Fruit fly (Drosophila melanogaster) whole organism, embryonic: Measurements from ENCODE around the gene CG1299.

Experiments used
- ATbp ChIP-seq: fragments of 200-800 bp; sonication (Bioruptor generic); optimal IDR thresholded peaks from 2 replicates; lab custom pipeline; 2017; ENCODE audit warnings: missing biosample characterization, mild to moderate bottlenecking, missing genetic modification characterization, missing genetic modification reagents
- Atf3 ChIP-seq: fragments of 200-800 bp; sonication (Bioruptor generic); optimal IDR thresholded peaks from 3 replicates; lab custom pipeline; 2016; ENCODE audit warnings: missing biosample characterization, missing genetic modification characterization
- CG10209 ChIP-seq: fragments of 200-800 bp; sonication (Bioruptor generic); optimal IDR thresholded peaks from 3 replicates; lab custom pipeline; 2017; ENCODE audit warnings: missing biosample characterization, mild to moderate bottlenecking, missing genetic modification characterization, missing genetic modification reagents
- CG10267 ChIP-seq: fragments of 200-800 bp; sonication (Bioruptor generic); optimal IDR thresholded peaks from 2 replicates; lab custom pipeline; 2018; ENCODE audit warnings: missing biosample characterization, mild to moderate bottlenecking, missing genetic modification characterization, moderate library complexity
- CG12155 ChIP-seq: fragments of 200-800 bp; sonication (Bioruptor generic); optimal IDR thresholded peaks from 3 replicates; lab custom pipeline; 2016; ENCODE audit warnings: missing biosample characterization, missing genetic modification characterization
- CG13624 ChIP-seq: fragments of 200-800 bp; sonication (Bioruptor generic); optimal IDR thresholded peaks from 2 replicates; lab custom pipeline; 2016; ENCODE audit warnings: missing biosample characterization, missing genetic modification characterization
- CG15479 ChIP-seq: fragments of 200-800 bp; sonication (Bioruptor generic); optimal IDR thresholded peaks from 3 replicates; lab custom pipeline; 2019; ENCODE audit warnings: missing biosample characterization, mild to moderate bottlenecking, missing genetic modification characterization, moderate library complexity
- CG1603 ChIP-seq: fragments of 200-800 bp; sonication (Bioruptor generic); optimal IDR thresholded peaks from 2 replicates; lab custom pipeline; 2019; ENCODE audit warnings: missing biosample characterization, mild to moderate bottlenecking, missing genetic modification characterization, moderate library complexity
- CG1647 ChIP-seq: fragments of 200-800 bp; sonication (Bioruptor generic); optimal IDR thresholded peaks from 3 replicates; lab custom pipeline; 2016; ENCODE audit warnings: missing biosample characterization, missing genetic modification characterization
- CG17802 ChIP-seq: fragments of 200-800 bp; sonication (Bioruptor generic); optimal IDR thresholded peaks from 2 replicates; lab custom pipeline; 2018; ENCODE audit warnings: missing biosample characterization, mild to moderate bottlenecking, missing genetic modification characterization, moderate library complexity
- CG18476 ChIP-seq: fragments of 200-800 bp; sonication (Bioruptor generic); optimal IDR thresholded peaks from 2 replicates; lab custom pipeline; 2016; ENCODE audit warnings: missing biosample characterization, mild to moderate bottlenecking, missing genetic modification characterization
- CG30403 ChIP-seq: fragments of 200-800 bp; sonication (Bioruptor generic); optimal IDR thresholded peaks from 3 replicates; lab custom pipeline; 2016; ENCODE audit warnings: missing biosample characterization, missing genetic modification characterization
- CG33213 ChIP-seq: fragments of 200-800 bp; sonication (Bioruptor generic); optimal IDR thresholded peaks from 3 replicates; lab custom pipeline; 2016; ENCODE audit warnings: missing biosample characterization, missing genetic modification characterization
- CG34376 ChIP-seq: fragments of 200-800 bp; sonication (Bioruptor generic); optimal IDR thresholded peaks from 2 replicates; lab custom pipeline; 2018; ENCODE audit warnings: missing biosample characterization, mild to moderate bottlenecking, missing genetic modification characterization
- CG3726 ChIP-seq: fragments of 200-800 bp; sonication (Bioruptor generic); IDR thresholded peaks from 3 replicates; pipeline ENCODE4, ENCODE4 v1.3.6; 2022; ENCODE audit warnings: missing biosample characterization, missing genetic modification characterization
- CG3838 ChIP-seq: fragments of 200-800 bp; sonication (Bioruptor generic); optimal IDR thresholded peaks from 3 replicates; lab custom pipeline; 2016; ENCODE audit warnings: missing biosample characterization, missing genetic modification characterization
- CG43689 ChIP-seq: fragments of 200-800 bp; sonication (Bioruptor generic); IDR thresholded peaks from 2 replicates; pipeline ENCODE4 v1.3.6; 2022; ENCODE audit warnings: missing biosample characterization, missing genetic modification characterization
- CG6175 ChIP-seq: fragments of 200-800 bp; sonication (Bioruptor generic); IDR thresholded peaks from 3 replicates; pipeline ENCODE4 v1.3.6; 2022; ENCODE audit warnings: missing biosample characterization, missing genetic modification characterization
- CG6272 ChIP-seq: fragments of 200-800 bp; sonication (Bioruptor generic); IDR thresholded peaks from 2 replicates; pipeline ENCODE4 v1.3.6; 2022; ENCODE audit warnings: missing biosample characterization, missing genetic modification characterization
- CG6689 ChIP-seq: fragments of 200-800 bp; sonication (Bioruptor generic); IDR thresholded peaks from 2 replicates; pipeline ENCODE4 v1.3.6; 2022; ENCODE audit warnings: missing biosample characterization, missing genetic modification characterization
- CG7963 ChIP-seq: fragments of 200-800 bp; sonication (Bioruptor generic); IDR thresholded peaks from 3 replicates; pipeline ENCODE4 v1.3.6; 2022; ENCODE audit warnings: missing biosample characterization, missing genetic modification characterization; ENCODE audit not compliant: partially characterized antibody
- CG8478 ChIP-seq: fragments of >200 bp; optimal IDR thresholded peaks from 2 replicates; lab custom pipeline; 2018
- CG8924 ChIP-seq: fragments of 200-800 bp; optimal IDR thresholded peaks from 3 replicates; lab custom pipeline; 2019; ENCODE audit warnings: missing biosample characterization, mild to moderate bottlenecking, missing genetic modification characterization, moderate library complexity
- CHES-1-like ChIP-seq: fragments of 200-800 bp; sonication (Bioruptor generic); optimal IDR thresholded peaks from 2 replicates; lab custom pipeline; 2016; ENCODE audit warnings: missing biosample characterization, missing genetic modification characterization
- Doc2 ChIP-seq: fragments of 200-800 bp; sonication (Bioruptor generic); IDR thresholded peaks from 2 replicates; pipeline ENCODE4 v1.3.6; 2022; ENCODE audit warnings: missing biosample characterization, missing genetic modification characterization
- HmgZ ChIP-seq: fragments of 200-800 bp; sonication (Bioruptor generic); optimal IDR thresholded peaks from 2 replicates; lab custom pipeline; 2018; ENCODE audit warnings: missing biosample characterization, mild to moderate bottlenecking, missing genetic modification characterization
- Hr39 ChIP-seq: fragments of >200 bp; optimal IDR thresholded peaks from 2 replicates; lab custom pipeline; 2017
- NC2α ChIP-seq: fragments of 200-800 bp; sonication (Bioruptor generic); optimal IDR thresholded peaks from 2 replicates; lab custom pipeline; 2016; ENCODE audit warnings: missing biosample characterization, missing genetic modification characterization
- NC2β ChIP-seq: fragments of 200-800 bp; sonication (Bioruptor generic); optimal IDR thresholded peaks from 2 replicates; lab custom pipeline; 2016; ENCODE audit warnings: missing biosample characterization, missing genetic modification characterization
- Nf-YA ChIP-seq: fragments of 200-800 bp; sonication (Bioruptor generic); IDR thresholded peaks from 2 replicates; pipeline ENCODE4 v1.3.6; 2022; ENCODE audit warnings: missing biosample characterization, missing genetic modification characterization
- Sox100B ChIP-seq: fragments of 200-800 bp; sonication (Bioruptor generic); optimal IDR thresholded peaks from 3 replicates; lab custom pipeline; 2018; ENCODE audit warnings: missing biosample characterization, mild to moderate bottlenecking, missing genetic modification characterization
- Xbp1 ChIP-seq: fragments of 200-800 bp; sonication (Bioruptor generic); optimal IDR thresholded peaks from 3 replicates; lab custom pipeline; 2016; ENCODE audit warnings: missing biosample characterization, mild to moderate bottlenecking, missing genetic modification characterization
- YL-1 ChIP-seq: fragments of 200-800 bp; sonication (Bioruptor generic); optimal IDR thresholded peaks from 3 replicates; lab custom pipeline; 2017; ENCODE audit warnings: missing biosample characterization, mild to moderate bottlenecking, missing genetic modification characterization
- bcd ChIP-seq: fragments of 200-800 bp; sonication (Bioruptor generic); optimal IDR thresholded peaks from 2 replicates; lab custom pipeline; 2017; ENCODE audit warnings: missing biosample characterization, mild to moderate bottlenecking, missing genetic modification characterization
- cato ChIP-seq: fragments of 200-800 bp; sonication (Bioruptor generic); optimal IDR thresholded peaks from 2 replicates; lab custom pipeline; 2016; ENCODE audit warnings: missing biosample characterization, missing genetic modification characterization, borderline replicate concordance
- chinmo ChIP-seq: fragments of 200-800 bp; sonication (Bioruptor generic); IDR thresholded peaks from 4 replicates; pipeline ENCODE4 v1.3.6; 2022; ENCODE audit warnings: missing biosample characterization, missing genetic modification characterization; ENCODE audit not compliant: partially characterized antibody
- danr ChIP-seq: fragments of 200-800 bp; sonication (Bioruptor generic); IDR thresholded peaks from 2 replicates; pipeline ENCODE4 v1.3.6; 2022; ENCODE audit warnings: missing biosample characterization, missing genetic modification characterization
- en ChIP-seq: fragments of 200-800 bp; sonication (Bioruptor generic); optimal IDR thresholded peaks from 2 replicates; lab custom pipeline; 2016; ENCODE audit warnings: missing biosample characterization, missing genetic modification characterization
- ftz-f1 ChIP-seq: fragments of 200-800 bp; sonication (Bioruptor generic); optimal IDR thresholded peaks from 2 replicates; lab custom pipeline; 2016; ENCODE audit warnings: missing biosample characterization, missing genetic modification characterization
- gem ChIP-seq: fragments of 200-800 bp; sonication (Bioruptor generic); optimal IDR thresholded peaks from 2 replicates; lab custom pipeline; 2019; ENCODE audit warnings: missing biosample characterization, mild to moderate bottlenecking, missing genetic modification characterization, moderate library complexity
- grau ChIP-seq: fragments of 200-800 bp; optimal IDR thresholded peaks from 3 replicates; lab custom pipeline; 2019; ENCODE audit warnings: missing biosample characterization, mild to moderate bottlenecking, missing genetic modification characterization, moderate library complexity
- gro ChIP-seq: fragments of 200-800 bp; sonication (Bioruptor generic); optimal IDR thresholded peaks from 2 replicates; lab custom pipeline; 2016; ENCODE audit warnings: missing biosample characterization, missing genetic modification characterization
- kay ChIP-seq: fragments of 200-800 bp; sonication (Bioruptor generic); optimal IDR thresholded peaks from 2 replicates; lab custom pipeline; 2016; ENCODE audit warnings: missing biosample characterization, missing genetic modification characterization
- row ChIP-seq: fragments of 200-800 bp; sonication (Bioruptor generic); IDR thresholded peaks from 3 replicates; pipeline ENCODE4 v1.3.6; 2022; ENCODE audit warnings: missing biosample characterization, missing genetic modification characterization
- seq ChIP-seq: fragments of 200-800 bp; sonication (Bioruptor generic); IDR thresholded peaks from 2 replicates; pipeline ENCODE4 v1.3.6; 2022; ENCODE audit warnings: missing biosample characterization, missing genetic modification characterization
- sim ChIP-seq: fragments of 200-800 bp; sonication (Bioruptor generic); IDR thresholded peaks from 2 replicates; pipeline ENCODE4 v1.3.6; 2022; ENCODE audit warnings: missing biosample characterization, missing genetic modification characterization
- sob ChIP-seq: fragments of 200-800 bp; sonication (Bioruptor generic); IDR thresholded peaks from 2 replicates; pipeline ENCODE4 v1.3.6; 2022; ENCODE audit warnings: missing biosample characterization, missing genetic modification characterization
- ssp ChIP-seq: fragments of 200-800 bp; sonication (Bioruptor generic); IDR thresholded peaks from 2 replicates; pipeline ENCODE4 v1.3.6; 2022; ENCODE audit warnings: missing biosample characterization, missing genetic modification characterization
- tio ChIP-seq: fragments of 200-800 bp; sonication (Bioruptor generic); optimal IDR thresholded peaks from 2 replicates; lab custom pipeline; 2017; ENCODE audit warnings: missing biosample characterization, missing genetic modification characterization, inconsistent platforms
- tll ChIP-seq, 2 experiments: fragments of 200-800 bp in 1 of 2; fragments of >200 bp in 1 of 2; sonication (Bioruptor generic) in 1 of 2; optimal IDR thresholded peaks; 2 replicates each; lab custom pipeline; 2017 to 2019; ENCODE audit warnings: missing biosample characterization in 2 of 2, missing genetic modification characterization in 2 of 2, mild to moderate bottlenecking in 1 of 2, moderate library complexity in 1 of 2
- ttk ChIP-seq: fragments of 200-800 bp; sonication (Bioruptor generic); IDR thresholded peaks from 2 replicates; pipeline ENCODE4 v2.1.2; 2022; ENCODE audit warnings: missing biosample characterization, missing genetic modification characterization
- yki ChIP-seq: fragments of >200 bp; optimal IDR thresholded peaks from 3 replicates; lab custom pipeline; 2018

The CG1299 gene

DNA sequence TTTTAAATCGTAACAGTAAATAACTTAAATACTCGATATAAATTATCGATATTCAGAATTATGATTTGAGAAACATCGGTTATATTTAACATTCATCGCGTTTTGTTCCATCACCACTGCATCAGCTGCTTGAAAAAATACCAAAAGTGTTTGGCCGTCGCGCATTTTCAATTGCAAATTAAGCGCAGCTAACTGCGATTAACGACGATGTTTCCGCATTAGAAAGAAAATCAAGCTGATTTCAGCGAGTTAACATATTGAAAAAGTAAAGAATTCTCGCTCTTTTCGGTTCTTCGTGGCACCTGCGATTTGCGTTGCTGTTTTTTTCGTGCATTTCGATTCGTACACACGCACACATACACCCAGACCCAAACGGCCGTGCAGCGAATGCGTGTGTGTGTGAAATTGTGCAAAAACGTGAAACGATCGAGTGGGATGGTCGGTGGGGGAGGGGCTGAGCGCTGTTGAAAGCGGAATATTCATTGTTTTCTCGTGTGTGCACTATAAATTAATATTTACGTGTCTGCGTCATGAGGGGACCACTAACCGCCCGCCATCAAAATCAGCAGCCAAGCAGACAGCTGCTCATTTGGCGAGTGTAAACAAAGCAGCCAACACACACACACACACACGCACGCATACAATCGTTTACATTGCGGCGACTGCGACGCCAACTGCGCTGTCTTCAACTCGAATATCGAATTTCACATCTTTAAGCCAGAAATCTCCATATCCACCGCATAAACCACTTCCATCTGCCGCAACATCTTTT lies 40.2 kb upstream of the CG1299 start, which contains the start of gene Ack (continued):
- TF ChIP-seq gro (no peak), ATbp (no peak), ttk (GFP tag; lab: Robert Waterston, UW) (no peak), CG8924 (tag; lab: Kevin White, UChicago) (peak; percentile 49), CG13624 (GFP tag; lab: Kevin White, UChicago) (no peak), CG10209 (no peak), NC2β (GFP tag; lab: Kevin White, UChicago) (no peak), NC2α (GFP tag; lab: Kevin White, UChicago) (no peak), Hr39 (lab: Kevin White, UChicago) (no peak), tll (GFP tag; optimal IDR thresholded peaks at IDR 0.05; lab: Kevin White, UChicago) (no peak), row (GFP tag; lab: Robert Waterston, UW) (no peak), CG8478 (peak; percentile 26), CHES-1-like (GFP tag; lab: Kevin White, UChicago) (peak; percentile 44), CG15479 (GFP tag; lab: Kevin White, UChicago) (peak; percentile 91), CG7963 (peak; percentile 58), CG3838 (GFP tag; lab: Kevin White, UChicago) (no peak), ssp (GFP tag; lab: Robert Waterston, UW) (no peak), Nf-YA (GFP tag; lab: Robert Waterston, UW) (no peak), CG43689 (no peak), sim (GFP tag; lab: Robert Waterston, UW) (no peak), CG3726 (GFP tag; lab: Robert Waterston, UW) (no peak), Xbp1 (GFP tag; lab: Kevin White, UChicago) (no peak), seq (no peak), Sox100B (GFP tag; lab: Kevin White, UChicago) (no peak), gem (no peak), en (GFP tag; lab: Kevin White, UChicago) (no peak), sob (GFP tag; lab: Robert Waterston, UW) (no peak), CG6272 (GFP tag; lab: Robert Waterston, UW) (no peak), bcd (GFP tag; lab: Kevin White, UChicago) (no peak), CG6175 (GFP tag; lab: Robert Waterston, UW) (no peak), CG6689 (GFP tag; lab: Robert Waterston, UW) (no peak), CG1647 (no peak), Doc2 (no peak), Atf3 (GFP tag; lab: Kevin White, UChicago) (no peak), CG10267 (tag; lab: Kevin White, UChicago) (peak; percentile 35), CG34376 (GFP tag; lab: Kevin White, UChicago) (peak; percentile 11), tio (GFP tag; lab: Kevin White, UChicago) (no peak), cato (GFP tag; lab: Kevin White, UChicago) (no peak), ftz-f1 (no peak), CG18476 (no peak), yki (lab: Kevin White, UChicago) (no peak), CG1603 (tag; lab: Kevin White, UChicago) (peak; percentile 42), danr (GFP tag; lab: Robert Waterston, UW) (no peak), chinmo (GFP tag; lab: Robert Waterston, UW) (peak; percentile 89), CG33213 (GFP tag; lab: Kevin White, UChicago) (no peak), CG12155 (GFP tag; lab: Kevin White, UChicago) (no peak), grau (tag; lab: Kevin White, UChicago) (no peak), CG17802 (tag; lab: Kevin White, UChicago) (no peak), kay (no peak), YL-1 (GFP tag; lab: Kevin White, UChicago) (peak; percentile 68), CG30403 (GFP tag; lab: Kevin White, UChicago) (no peak), HmgZ (tag; lab: Kevin White, UChicago) (no peak)
